Worm (Caenorhabditis elegans) whole organism, L1 larva: ENCODE data around the gene fkh-9.

ENCODE experiments used
- C04F5.9 ChIP-seq: sonication (generic microtip); optimal IDR thresholded peaks from 2 replicates; lab custom pipeline; 2016; ENCODE audit warnings: missing genetic modification characterization, missing compliant biosample characterization
- C34B4.2 ChIP-seq: sonication (generic microtip); optimal IDR thresholded peaks from 2 replicates; lab custom pipeline; 2017; ENCODE audit warnings: mild to moderate bottlenecking, missing genetic modification characterization, missing compliant biosample characterization
- F16B12.6 ChIP-seq: fragments of 150-350 bp; optimal IDR thresholded peaks from 2 replicates; lab custom pipeline; 2014; ENCODE audit warnings: missing biosample characterization, missing genetic modification characterization
- alr-1 ChIP-seq: fragments of 200-800 bp; sonication (Bioruptor generic); optimal IDR thresholded peaks from 2 replicates; lab custom pipeline; 2018; ENCODE audit warnings: borderline replicate concordance, mild to moderate bottlenecking, missing genetic modification characterization, missing compliant biosample characterization
- ama-1 ChIP-seq: fragments of 150-350 bp; optimal IDR thresholded peaks from 2 replicates; lab custom pipeline; 2014
- ceh-63 ChIP-seq: fragments of 200-800 bp; sonication (Bioruptor generic); optimal IDR thresholded peaks from 2 replicates; lab custom pipeline; 2018; ENCODE audit warnings: mild to moderate bottlenecking, missing genetic modification characterization, missing compliant biosample characterization
- ceh-8 ChIP-seq: fragments of 200-800 bp; sonication (Bioruptor generic); optimal IDR thresholded peaks from 2 replicates; lab custom pipeline; 2018; ENCODE audit warnings: mild to moderate bottlenecking, missing genetic modification characterization, moderate library complexity, missing compliant biosample characterization
- ceh-90 ChIP-seq: sonication (generic microtip); optimal IDR thresholded peaks from 2 replicates; lab custom pipeline; 2016; ENCODE audit warnings: missing genetic modification characterization, missing compliant biosample characterization
- dpl-1 ChIP-seq, 3 experiments: fragments of 150-350 bp in 2 of 3; sonication (generic microtip) in 1 of 3; optimal IDR thresholded peaks; 2 replicates each; lab custom pipeline; 2014 to 2017; ENCODE audit warnings: missing biosample characterization in 3 of 3, missing genetic modification characterization in 3 of 3, missing genetic modification reagents in 3 of 3
- dsc-1 ChIP-seq: sonication (generic microtip); optimal IDR thresholded peaks from 2 replicates; lab custom pipeline; 2016; ENCODE audit warnings: mild to moderate bottlenecking, missing genetic modification characterization, missing compliant biosample characterization
- efl-3 ChIP-seq: fragments of 200-800 bp; sonication (Bioruptor generic); optimal IDR thresholded peaks from 2 replicates; lab custom pipeline; 2018; ENCODE audit warnings: mild to moderate bottlenecking, missing genetic modification characterization, missing compliant biosample characterization
- egl-27 ChIP-seq, 2 experiments: fragments of 150-350 bp in 1 of 2; sonication (generic microtip); optimal IDR thresholded peaks; 3 replicates each; lab custom pipeline; 2017 to 2018; ENCODE audit warnings: missing biosample characterization in 2 of 2, missing genetic modification characterization in 2 of 2, missing genetic modification reagents in 2 of 2
- fkh-10 ChIP-seq: sonication (generic microtip); optimal IDR thresholded peaks from 2 replicates; lab custom pipeline; 2017; ENCODE audit warnings: missing biosample characterization, missing genetic modification reagents, missing genetic modification characterization
- fos-1 ChIP-seq: fragments of 150-350 bp; optimal IDR thresholded peaks from 2 replicates; lab custom pipeline; 2014; ENCODE audit warnings: missing biosample characterization, missing genetic modification characterization
- isw-1 ChIP-seq: fragments of 200-800 bp; sonication (Bioruptor generic); IDR thresholded peaks from 2 replicates; pipeline ENCODE4 v1.3.6; 2022; ENCODE audit warnings: missing genetic modification characterization, missing compliant biosample characterization
- lin-13 ChIP-seq: fragments of 150-350 bp; optimal IDR thresholded peaks from 2 replicates; lab custom pipeline; 2014; ENCODE audit warnings: missing biosample characterization, missing genetic modification reagents, missing genetic modification characterization
- lin-14 ChIP-seq: fragments of 200-800 bp; sonication (Bioruptor generic); optimal IDR thresholded peaks from 2 replicates; lab custom pipeline; 2018; ENCODE audit warnings: mild to moderate bottlenecking, missing genetic modification characterization, moderate library complexity, missing compliant biosample characterization
- lin-35 ChIP-seq, 2 experiments: fragments of 150-350 bp; optimal IDR thresholded peaks; 2 replicates each; lab custom pipeline; 2014; ENCODE audit warnings: missing biosample characterization in 2 of 2, missing genetic modification characterization in 2 of 2, missing genetic modification reagents in 2 of 2
- lsy-2 ChIP-seq, 2 experiments: fragments of 150-350 bp; optimal IDR thresholded peaks; 2 replicates each; lab custom pipeline; 2014; ENCODE audit warnings: missing biosample characterization in 2 of 2, missing genetic modification characterization in 2 of 2
- mep-1 ChIP-seq: fragments of 150-350 bp; optimal IDR thresholded peaks from 2 replicates; lab custom pipeline; 2014; ENCODE audit warnings: missing biosample characterization, missing genetic modification characterization
- nhr-19 ChIP-seq: fragments of 200-800 bp; sonication (Bioruptor generic); conservative IDR thresholded peaks from 2 replicates; pipeline ENCODE4 v1.3.6; 2022; ENCODE audit warnings: missing genetic modification characterization, missing compliant biosample characterization
- nhr-20 ChIP-seq: sonication (generic microtip); optimal IDR thresholded peaks from 2 replicates; lab custom pipeline; 2016; ENCODE audit warnings: mild to moderate bottlenecking, missing genetic modification characterization, missing compliant biosample characterization
- nhr-47 ChIP-seq: sonication (generic microtip); optimal IDR thresholded peaks from 2 replicates; lab custom pipeline; 2016; ENCODE audit warnings: mild to moderate bottlenecking, missing genetic modification characterization, moderate library complexity, missing compliant biosample characterization
- nhr-76 ChIP-seq: sonication (generic microtip); optimal IDR thresholded peaks from 2 replicates; lab custom pipeline; 2017; ENCODE audit warnings: missing biosample characterization, missing genetic modification characterization
- nhr-77 ChIP-seq: fragments of 150-350 bp; optimal IDR thresholded peaks from 2 replicates; lab custom pipeline; 2014; ENCODE audit warnings: missing biosample characterization, missing genetic modification characterization
- nhr-85 ChIP-seq: sonication (generic microtip); peaks from one replicate; lab custom pipeline; 2016; ENCODE audit warnings: missing genetic modification characterization, inconsistent platforms, missing compliant biosample characterization
- pqm-1 ChIP-seq: sonication (generic microtip); optimal IDR thresholded peaks from 3 replicates; lab custom pipeline; 2017; ENCODE audit warnings: missing biosample characterization, missing genetic modification characterization
- rnt-1 ChIP-seq: sonication (generic microtip); optimal IDR thresholded peaks from 2 replicates; lab custom pipeline; 2016; ENCODE audit warnings: mild to moderate bottlenecking, missing genetic modification characterization, moderate library complexity, missing compliant biosample characterization
- snpc-4 ChIP-seq: fragments of 150-350 bp; optimal IDR thresholded peaks from 2 replicates; lab custom pipeline; 2014; ENCODE audit warnings: missing biosample characterization, missing genetic modification characterization
- snu-23 ChIP-seq: sonication (generic microtip); optimal IDR thresholded peaks from 2 replicates; lab custom pipeline; 2016; ENCODE audit warnings: missing genetic modification characterization, missing compliant biosample characterization
- sup-37 ChIP-seq: fragments of 200-800 bp; sonication (Bioruptor generic); optimal IDR thresholded peaks from 2 replicates; lab custom pipeline; 2018; ENCODE audit warnings: mild to moderate bottlenecking, missing genetic modification characterization, missing compliant biosample characterization
- swsn-7 ChIP-seq: sonication (generic microtip); optimal IDR thresholded peaks from 2 replicates; lab custom pipeline; 2016; ENCODE audit warnings: missing genetic modification characterization, missing compliant biosample characterization
- tbx-2 ChIP-seq: sonication (generic microtip); optimal IDR thresholded peaks from 2 replicates; lab custom pipeline; 2016; ENCODE audit warnings: missing genetic modification characterization, missing compliant biosample characterization
- tlp-1 ChIP-seq: fragments of 150-350 bp; optimal IDR thresholded peaks from 2 replicates; lab custom pipeline; 2014; ENCODE audit warnings: missing biosample characterization, missing genetic modification characterization
- unc-130 ChIP-seq: fragments of 150-350 bp; optimal IDR thresholded peaks from 2 replicates; lab custom pipeline; 2017; ENCODE audit warnings: missing biosample characterization, missing genetic modification characterization, inconsistent platforms
- unc-30 ChIP-seq: sonication (generic microtip); optimal IDR thresholded peaks from 2 replicates; lab custom pipeline; 2017; ENCODE audit warnings: missing biosample characterization, missing genetic modification characterization
- unc-62 ChIP-seq: fragments of 150-350 bp; optimal IDR thresholded peaks from 2 replicates; lab custom pipeline; 2014; ENCODE audit warnings: missing biosample characterization, missing genetic modification reagents, missing genetic modification characterization
- unc-86 ChIP-seq: sonication (generic microtip); optimal IDR thresholded peaks from 2 replicates; lab custom pipeline; 2016; ENCODE audit warnings: missing genetic modification characterization, missing compliant biosample characterization
- unc-98 ChIP-seq: fragments of 200-800 bp; sonication (Bioruptor generic); IDR thresholded peaks from 2 replicates; pipeline ENCODE4 v1.3.6; 2022; ENCODE audit warnings: missing genetic modification characterization, missing compliant biosample characterization
- vab-15 ChIP-seq: sonication (generic microtip); optimal IDR thresholded peaks from 2 replicates; lab custom pipeline; 2017; ENCODE audit warnings: missing genotype, mild to moderate bottlenecking, missing genetic modification characterization, missing compliant biosample characterization
- xbp-1 ChIP-seq: sonication (generic microtip); optimal IDR thresholded peaks from 2 replicates; lab custom pipeline; 2016; ENCODE audit warnings: missing genetic modification characterization, missing compliant biosample characterization
- zip-4 ChIP-seq: fragments of 200-800 bp; sonication (Bioruptor generic); optimal IDR thresholded peaks from 2 replicates; lab custom pipeline; 2018; ENCODE audit warnings: mild to moderate bottlenecking, missing genetic modification characterization, moderate library complexity, missing compliant biosample characterization
- ztf-4 ChIP-seq: fragments of 150-350 bp; optimal IDR thresholded peaks from 2 replicates; lab custom pipeline; 2014; ENCODE audit warnings: missing biosample characterization, missing genetic modification characterization

Gene fkh-9

ce11 chrX:3826863-3827262, at the start of gene fkh-9:
Gene fkh-9, minus strand, starts transcription at chrX:3826963.
- TF ChIP-seq ama-1, result no peak
- TF ChIP-seq swsn-7 (tag; lab: Kevin White, UChicago), result no peak
- no peak for TF ChIP-seq ceh-90 (tag; lab: Kevin White, UChicago)
- no peak for TF ChIP-seq tbx-2 (tag; lab: Kevin White, UChicago)
- TF ChIP-seq lin-14 (GFP tag; lab: Kevin White, UChicago), result no peak
- TF ChIP-seq nhr-19 (GFP tag; lab: Robert Waterston, UW), result no peak
- no peak for TF ChIP-seq nhr-76 (tag; lab: Kevin White, UChicago)
- TF ChIP-seq ceh-8, result no peak
- no peak for TF ChIP-seq nhr-77 (tag; lab: Kevin White, UChicago)
- TF ChIP-seq dsc-1, result no peak
- no peak for TF ChIP-seq isw-1 (GFP tag; lab: Robert Waterston, UW)
- no peak for TF ChIP-seq sup-37 (GFP tag; lab: Kevin White, UChicago)

ce11 chrX:3875714-3876113, 49.0 kb upstream of the fkh-9 start:
- no peak for TF ChIP-seq nhr-47
- peak; percentile 49 for TF ChIP-seq lin-14 (GFP tag; lab: Kevin White, UChicago)
- peak; percentile 72 for TF ChIP-seq fkh-10 (GFP tag; lab: Kevin White, UChicago)
- TF ChIP-seq unc-86 (tag; lab: Kevin White, UChicago), result no peak
- TF ChIP-seq C04F5.9 (tag; lab: Kevin White, UChicago), result no peak
- TF ChIP-seq isw-1 (GFP tag; lab: Robert Waterston, UW), result no peak

DNA sequence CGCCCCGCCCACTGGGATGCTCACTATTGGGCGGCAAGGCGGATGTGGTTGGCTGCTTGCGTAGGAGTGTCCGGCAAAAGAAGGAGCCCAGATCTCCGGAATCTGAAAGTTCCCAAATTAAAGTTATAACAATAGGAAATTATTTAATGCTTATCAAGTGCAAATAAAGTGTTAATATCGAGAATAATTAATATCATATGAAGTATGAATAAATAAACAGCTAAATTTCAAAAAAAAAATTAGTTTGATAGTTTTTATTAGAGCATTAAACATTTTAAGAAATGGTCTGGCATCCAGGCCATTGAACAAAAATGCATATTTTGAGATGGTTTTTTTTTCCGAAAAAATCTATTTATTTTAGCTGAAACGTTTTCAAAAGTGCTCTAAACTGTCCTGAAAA, 46.7 kb upstream of the fkh-9 start, which contains the start of gene lim-4:
lim-4 (minus strand) TSS at position 101 of the 400 bp plus-strand sequence.
- TF ChIP-seq fkh-10 (GFP tag; lab: Kevin White, UChicago), result no peak
- no peak for TF ChIP-seq vab-15 (tag; lab: Kevin White, UChicago)
- no peak for TF ChIP-seq lin-35 (GFP tag; optimal IDR thresholded peaks at IDR 0.05; lab: Kevin White, UChicago)
- TF ChIP-seq ama-1, result no peak
- no peak for TF ChIP-seq lin-14 (GFP tag; lab: Kevin White, UChicago)
- TF ChIP-seq F16B12.6 (tag; lab: Kevin White, UChicago), result no peak
- TF ChIP-seq nhr-77 (tag; lab: Kevin White, UChicago), result no peak
- TF ChIP-seq xbp-1 (tag; lab: Kevin White, UChicago), result no peak

DNA sequence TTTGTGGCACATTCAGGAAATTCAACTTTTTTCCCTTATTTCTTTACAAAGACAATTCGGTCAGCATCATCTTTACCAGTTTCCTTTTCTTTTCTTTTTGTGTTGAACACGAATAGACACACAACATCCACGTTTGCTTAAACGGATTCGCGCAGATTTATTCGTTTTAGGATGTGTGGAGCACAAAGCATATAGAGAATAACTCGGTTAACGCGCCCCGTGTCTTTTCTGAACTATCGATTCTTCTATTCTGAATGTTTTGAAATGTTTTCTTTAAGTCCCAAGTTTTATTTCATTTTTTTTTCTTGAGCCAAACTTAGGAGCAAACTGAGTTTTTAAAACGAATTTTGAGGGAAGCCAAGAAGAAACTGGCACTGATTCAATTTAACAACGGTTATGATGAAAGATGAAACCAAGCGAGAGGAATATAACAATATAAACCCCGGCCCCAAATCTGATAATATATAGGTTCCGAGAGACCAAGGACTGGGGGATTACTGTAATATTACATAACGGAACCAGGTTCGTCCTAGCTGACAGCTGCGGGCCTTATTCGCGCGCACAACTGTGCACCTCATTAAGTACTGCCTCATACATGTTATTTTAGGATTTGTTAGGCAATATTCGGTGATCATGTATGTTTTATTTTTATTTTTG, 44.9 kb upstream of the fkh-9 start:
- TF ChIP-seq fkh-10 (GFP tag; lab: Kevin White, UChicago) (peak; percentile 84), ceh-63 (GFP tag; lab: Kevin White, UChicago) (no peak), lin-14 (GFP tag; lab: Kevin White, UChicago) (peak; percentile 44)

- TF ChIP-seq alr-1 (tag; lab: Kevin White, UChicago) (no peak), mep-1 (tag; lab: Kevin White, UChicago) (peak; percentile 36), snpc-4 (no peak), nhr-85 (tag; lab: Kevin White, UChicago) (peak; percentile 82), dpl-1 (GFP tag; optimal IDR thresholded peaks at IDR 0.05; lab: Kevin White, UChicago) (no peak), unc-30 (tag; lab: Kevin White, UChicago) (no peak), C34B4.2 (tag; lab: Kevin White, UChicago) (no peak), egl-27 (tag; optimal IDR thresholded peaks at IDR 0.05; lab: Kevin White, UChicago) (no peak), tbx-2 (tag; lab: Kevin White, UChicago) (no peak), efl-3 (GFP tag; lab: Kevin White, UChicago) (no peak), fkh-10 (GFP tag; lab: Kevin White, UChicago) (no peak), lin-13 (GFP tag; lab: Kevin White, UChicago) (no peak), snu-23 (GFP tag; lab: Kevin White, UChicago) (no peak), vab-15 (tag; lab: Kevin White, UChicago) (no peak), nhr-77 (tag; lab: Kevin White, UChicago) (no peak), tlp-1 (no peak), ceh-63 (GFP tag; lab: Kevin White, UChicago) (no peak), lsy-2 (tag; optimal IDR thresholded peaks at IDR 0.05; lab: Kevin White, UChicago) (peak in 1 of 2 experiments; percentile 4), pqm-1 (tag; lab: Kevin White, UChicago) (no peak), ztf-4 (no peak), rnt-1 (tag; lab: Kevin White, UChicago) (peak; percentile 6), zip-4 (no peak), unc-62 (GFP tag; lab: Kevin White, UChicago) (no peak), fos-1 (no peak), unc-130 (tag; lab: Kevin White, UChicago) (no peak), unc-98 (GFP tag; lab: Robert Waterston, UW) (no peak), swsn-7 (tag; lab: Kevin White, UChicago) (no peak), nhr-20 (no peak)
Observed at ce11 chrX:3867760-3868159, 41.0 kb upstream of the fkh-9 start.
